Worm (Caenorhabditis elegans): Measurements from ENCODE around the gene H03A11.13.

DNA sequence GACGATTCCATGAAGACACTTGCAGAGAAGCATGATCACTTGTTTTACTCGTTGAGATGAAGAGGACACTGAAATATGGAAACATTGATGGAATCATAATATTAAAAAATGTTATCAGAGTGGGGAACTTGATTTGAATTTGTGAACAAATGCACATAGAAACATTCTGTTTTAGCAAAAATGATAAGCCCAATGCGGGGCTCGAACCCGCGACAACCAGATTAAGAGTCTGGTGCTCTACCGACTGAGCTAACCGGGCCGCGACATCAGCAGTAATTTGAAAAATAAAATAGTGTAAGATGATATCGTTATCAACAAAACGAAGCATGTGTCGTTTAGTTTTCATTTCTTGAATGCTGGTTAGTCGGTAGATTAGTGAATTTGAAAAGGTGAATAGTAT lies 28.1 kb upstream of the H03A11.13 start:
- TF ChIP-seq nfya-1 (tag; optimal IDR thresholded peaks at IDR 0.05) (no peak), ama-1 (optimal IDR thresholded peaks at IDR 0.05) (no peak), pqm-1 (tag; optimal IDR thresholded peaks at IDR 0.05) (no peak), sox-4 (tag; optimal IDR thresholded peaks at IDR 0.05) (no peak), tbx-2 (tag; optimal IDR thresholded peaks at IDR 0.05) (no peak), ceh-48 (tag; optimal IDR thresholded peaks at IDR 0.05) (no peak), T23F11.4 (GFP tag; optimal IDR thresholded peaks at IDR 0.05) (no peak), fax-1 (tag; optimal IDR thresholded peaks at IDR 0.05) (no peak), nhr-11 (tag; optimal IDR thresholded peaks at IDR 0.05) (no peak), pag-3 (tag; optimal IDR thresholded peaks at IDR 0.05; ENCODE audit: borderline replicate concordance) (no peak), fkh-10 (GFP tag; optimal IDR thresholded peaks at IDR 0.05) (no peak), hlh-30 (tag; optimal IDR thresholded peaks at IDR 0.05; ENCODE audit: insufficient read depth) (no peak)
